Fruit fly (Drosophila melanogaster): ENCODE results near the gene Past1.

Past1 gene

dm6 chr3R:12649099-12650029 lies 47.8 kb upstream of the Past1 start (continued):
- TF ChIP-seq prd (optimal IDR thresholded peaks at IDR 0.05): no peak
- 0 out of 3 replicates have a peak, but pooled peaks have one; percentile 44 for TF ChIP-seq prd (GFP tag; IDR thresholded peaks at IDR 0.05)
- TF ChIP-seq CG14965 (GFP tag; optimal IDR thresholded peaks at IDR 0.05; ENCODE audit: borderline replicate concordance): no peak
- peak; percentile 10 for TF ChIP-seq cg (GFP tag; optimal IDR thresholded peaks at IDR 0.05)
- TF ChIP-seq CTCF (GFP tag; optimal IDR thresholded peaks at IDR 0.05): no peak
- peak; percentile 75 for TF ChIP-seq pros (GFP tag; optimal IDR thresholded peaks at IDR 0.05)
- TF ChIP-seq sd (tag; optimal IDR thresholded peaks at IDR 0.05): peak; percentile 93
- peak; percentile 58 for TF ChIP-seq CG7745 (tag; optimal IDR thresholded peaks at IDR 0.05)
- TF ChIP-seq ash1 (GFP tag; optimal IDR thresholded peaks at IDR 0.05): no peak
- peak; percentile 40 for TF ChIP-seq Med (GFP tag)
- TF ChIP-seq Stat92E (GFP tag; optimal IDR thresholded peaks at IDR 0.05): peak in 1 of 3 experiments; percentile 98
- peak; percentile 34 for TF ChIP-seq cad (GFP tag; optimal IDR thresholded peaks at IDR 0.05)
- TF ChIP-seq zen (tag; optimal IDR thresholded peaks at IDR 0.05): peak; percentile 63
- TF ChIP-seq sens-2 (GFP tag; IDR thresholded peaks at IDR 0.05): no peak
- TF ChIP-seq vvl (GFP tag; IDR thresholded peaks at IDR 0.05): peak; percentile 66; the same call in 1 of the 2 replicates
- 0 out of 3 replicates have a peak, but pooled peaks have one; percentile 12 for TF ChIP-seq Opbp (GFP tag; IDR thresholded peaks at IDR 0.05; ENCODE audit: partially characterized antibody)
- TF ChIP-seq chinmo (GFP tag; IDR thresholded peaks at IDR 0.05; ENCODE audit: partially characterized antibody): no peak
- no peak for TF ChIP-seq CG1647 (GFP tag; optimal IDR thresholded peaks at IDR 0.05)
- TF ChIP-seq CG1603 (tag; optimal IDR thresholded peaks at IDR 0.05): no peak

- peak; percentile 71 for TF ChIP-seq amos (GFP tag; IDR thresholded peaks at IDR 0.05; ENCODE audit: partially characterized antibody)
- TF ChIP-seq CG10267 (tag; optimal IDR thresholded peaks at IDR 0.05): peak; percentile 7
- peak; percentile 49; the same call in 2 of the 3 replicates for TF ChIP-seq Opbp (GFP tag; IDR thresholded peaks at IDR 0.05; ENCODE audit: partially characterized antibody)
- TF ChIP-seq CG17359 (tag; optimal IDR thresholded peaks at IDR 0.05): peak; percentile 22
- TF ChIP-seq CG2116 (GFP tag; optimal IDR thresholded peaks at IDR 0.05): peak; percentile 11
- TF ChIP-seq esg (GFP tag; conservative IDR thresholded peaks at IDR 0.05): no peak
- peak; percentile 61 for TF ChIP-seq CG14710 (tag; optimal IDR thresholded peaks at IDR 0.05)
- TF ChIP-seq CG33213 (GFP tag; optimal IDR thresholded peaks at IDR 0.05): no peak
- TF ChIP-seq Sry-δ (GFP tag; optimal IDR thresholded peaks at IDR 0.05): no peak
- TF ChIP-seq Scr (GFP tag; IDR thresholded peaks at IDR 0.05; ENCODE audit: partially characterized antibody): peak; percentile 16; the same call in 1 of the 2 replicates
- TF ChIP-seq kay (GFP tag; optimal IDR thresholded peaks at IDR 0.05): no peak
- peak in 1 of 2 experiments; percentile 13 for TF ChIP-seq Pdp1 (GFP tag; optimal IDR thresholded peaks at IDR 0.05)
- TF ChIP-seq CG18599 (GFP tag; optimal IDR thresholded peaks at IDR 0.05): no peak
- TF ChIP-seq knrl (GFP tag; IDR thresholded peaks at IDR 0.05; ENCODE audit: partially characterized antibody): peak; percentile 62
- no peak for TF ChIP-seq CG6272 (GFP tag; IDR thresholded peaks at IDR 0.05)
- peak; percentile 1 for TF ChIP-seq Ssrp (tag; optimal IDR thresholded peaks at IDR 0.05)
- TF ChIP-seq pita (GFP tag; optimal IDR thresholded peaks at IDR 0.05): peak; percentile 71
- peak; percentile 8 for TF ChIP-seq Lhr (GFP tag; optimal IDR thresholded peaks at IDR 0.05)
- TF ChIP-seq CG9437 (GFP tag; optimal IDR thresholded peaks at IDR 0.05): peak; percentile 93
- TF ChIP-seq CG7271 (tag; optimal IDR thresholded peaks at IDR 0.05): no peak
- TF ChIP-seq gfzf (GFP tag; optimal IDR thresholded peaks at IDR 0.05): peak; percentile 15
- TF ChIP-seq CTCF (GFP tag; optimal IDR thresholded peaks at IDR 0.05): peak; percentile 84
- TF ChIP-seq zen (tag; optimal IDR thresholded peaks at IDR 0.05): peak; percentile 2
- peak; percentile 18 for TF ChIP-seq CG2712 (tag; optimal IDR thresholded peaks at IDR 0.05)
- TF ChIP-seq CG11504 (tag; optimal IDR thresholded peaks at IDR 0.05): peak; percentile 1
- peak; percentile 31 for TF ChIP-seq stwl (tag; optimal IDR thresholded peaks at IDR 0.05)
- TF ChIP-seq HmgD (GFP tag; optimal IDR thresholded peaks at IDR 0.05): peak; percentile 24
- TF ChIP-seq trem (tag; optimal IDR thresholded peaks at IDR 0.05): peak; percentile 30
- 0 out of 2 replicates have a peak, but pooled peaks have one; percentile 49 for TF ChIP-seq CG42726 (GFP tag; IDR thresholded peaks at IDR 0.05; ENCODE audit: partially characterized antibody)
- peak; percentile 18 for TF ChIP-seq Hmr (GFP tag; optimal IDR thresholded peaks at IDR 0.05)
These were observed 46.6 kb upstream of the Past1 start for dm6 chr3R:12650537-12650936.

Measured in whole organism, embryonic.